Worm (Caenorhabditis elegans) whole organism, L2 larva: Measurements from ENCODE around the gene srg-8.

ENCODE experiments used
- ama-1 ChIP-seq: fragments of 150-350 bp; optimal IDR thresholded peaks from 2 replicates; lab custom pipeline; 2018; ENCODE audit warnings: inconsistent platforms
- crh-2 ChIP-seq: sonication (generic microtip); optimal IDR thresholded peaks from 2 replicates; lab custom pipeline; 2017; ENCODE audit warnings: missing biosample characterization, missing genetic modification characterization
- egl-27 ChIP-seq: sonication (generic microtip); optimal IDR thresholded peaks from 3 replicates; lab custom pipeline; 2017; ENCODE audit warnings: missing biosample characterization, missing genetic modification reagents, missing genetic modification characterization
- elt-1 ChIP-seq: fragments of 150-350 bp; optimal IDR thresholded peaks from 2 replicates; lab custom pipeline; 2014; ENCODE audit warnings: missing biosample characterization, missing genetic modification characterization
- fos-1 ChIP-seq: fragments of 150-350 bp; optimal IDR thresholded peaks from 2 replicates; lab custom pipeline; 2014; ENCODE audit warnings: missing biosample characterization, missing genetic modification characterization
- lin-11 ChIP-seq: fragments of 150-350 bp; sonication (generic microtip); optimal IDR thresholded peaks from 2 replicates; lab custom pipeline; 2014; ENCODE audit warnings: missing biosample characterization, missing genetic modification characterization, inconsistent platforms, mixed read lengths
- lin-13 ChIP-seq: fragments of 150-350 bp; optimal IDR thresholded peaks from 2 replicates; lab custom pipeline; 2014; ENCODE audit warnings: missing biosample characterization, missing genetic modification reagents, missing genetic modification characterization
- lin-39 ChIP-seq: fragments of 150-350 bp; optimal IDR thresholded peaks from 2 replicates; lab custom pipeline; 2014; ENCODE audit warnings: missing biosample characterization, missing genetic modification reagents, missing genetic modification characterization
- mbf-1 ChIP-seq: sonication (generic microtip); optimal IDR thresholded peaks from 2 replicates; lab custom pipeline; 2017; ENCODE audit warnings: missing biosample characterization, missing genetic modification characterization
- mdl-1 ChIP-seq, 2 experiments: fragments of 150-350 bp in 1 of 2; sonication (generic microtip) in 1 of 2; optimal IDR thresholded peaks; 2 replicates each; lab custom pipeline; 2017; ENCODE audit warnings: missing biosample characterization in 2 of 2, missing genetic modification characterization in 2 of 2
- nhr-23 ChIP-seq: fragments of 150-350 bp; optimal IDR thresholded peaks from 2 replicates; lab custom pipeline; 2014; ENCODE audit warnings: missing biosample characterization, missing genetic modification reagents, missing genetic modification characterization
- nhr-6 ChIP-seq: fragments of 150-350 bp; optimal IDR thresholded peaks from 2 replicates; lab custom pipeline; 2014; ENCODE audit warnings: missing biosample characterization, missing genetic modification characterization

DNA sequence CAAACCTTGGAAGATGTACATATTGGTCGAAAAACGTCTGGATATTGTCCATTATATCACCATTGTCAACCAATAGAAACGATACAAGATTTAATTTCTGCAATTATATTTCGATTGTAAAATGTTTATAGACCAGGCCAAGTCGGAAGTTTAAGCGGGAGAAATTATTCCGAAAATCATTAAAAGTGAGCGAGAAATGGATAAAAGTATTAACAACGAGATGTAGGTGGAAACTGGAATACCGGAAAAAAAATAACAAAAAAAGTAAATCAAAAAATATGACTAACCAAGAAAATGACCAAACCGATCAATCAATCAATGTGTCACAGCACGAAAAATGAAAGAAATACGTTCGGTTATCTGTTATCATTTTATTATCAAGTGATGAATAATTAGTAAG lies 32.6 kb upstream of the srg-8 start, which contains the start of gene F47D12.6:
- TF ChIP-seq ama-1 (lab: Kevin White, UChicago), result no peak
- peak; percentile 41 for TF ChIP-seq fos-1 (tag; lab: Kevin White, UChicago)
- TF ChIP-seq egl-27, result no peak
- no peak for TF ChIP-seq crh-2 (tag; lab: Kevin White, UChicago)
- no peak for TF ChIP-seq lin-11 (tag; lab: Kevin White, UChicago)
- no peak for TF ChIP-seq mdl-1 (tag; optimal IDR thresholded peaks at IDR 0.05; lab: Kevin White, UChicago)
- TF ChIP-seq nhr-6 (tag; lab: Kevin White, UChicago), result no peak
- no peak for TF ChIP-seq elt-1 (tag; lab: Kevin White, UChicago)
- TF ChIP-seq nhr-23 (tag; lab: Kevin White, UChicago), result no peak
- TF ChIP-seq lin-39 (tag; lab: Kevin White, UChicago), result no peak
- no peak for TF ChIP-seq lin-13 (GFP tag; lab: Kevin White, UChicago)
- TF ChIP-seq mbf-1 (tag; lab: Kevin White, UChicago), result no peak
